Worm (Caenorhabditis elegans) whole organism, late embryonic: ENCODE data around the gene dod-22.

Experiments used
- C08G9.2 ChIP-seq: sonication (generic microtip); optimal IDR thresholded peaks from 2 replicates; lab custom pipeline; 2016; ENCODE audit warnings: mild to moderate bottlenecking, missing genetic modification characterization, moderate library complexity, missing compliant biosample characterization
- T23F11.4 ChIP-seq: fragments of 200-800 bp; sonication (Bioruptor generic); optimal IDR thresholded peaks from 2 replicates; lab custom pipeline; 2018; ENCODE audit warnings: mild to moderate bottlenecking, missing genetic modification characterization, missing compliant biosample characterization
- ceh-14 ChIP-seq: sonication (generic microtip); optimal IDR thresholded peaks from 2 replicates; lab custom pipeline; 2016; ENCODE audit warnings: missing genotype, missing genetic modification characterization, missing compliant biosample characterization
- ceh-2 ChIP-seq: sonication (generic microtip); optimal IDR thresholded peaks from 2 replicates; lab custom pipeline; 2016; ENCODE audit warnings: missing genotype, missing genetic modification characterization, missing compliant biosample characterization
- ceh-24 ChIP-seq: sonication (generic microtip); optimal IDR thresholded peaks from 2 replicates; lab custom pipeline; 2016; ENCODE audit warnings: mild to moderate bottlenecking, missing genetic modification characterization, missing compliant biosample characterization
- ceh-30 ChIP-seq: fragments of 150-350 bp; optimal IDR thresholded peaks from 2 replicates; lab custom pipeline; 2014; ENCODE audit warnings: missing biosample characterization, missing genetic modification characterization
- ceh-31 ChIP-seq: sonication (generic microtip); optimal IDR thresholded peaks from 2 replicates; lab custom pipeline; 2016; ENCODE audit warnings: missing genetic modification characterization, missing compliant biosample characterization
- ceh-48 ChIP-seq: sonication (generic microtip); optimal IDR thresholded peaks from 2 replicates; lab custom pipeline; 2016; ENCODE audit warnings: missing genetic modification characterization, inconsistent platforms, missing compliant biosample characterization
- ceh-9 ChIP-seq: sonication (generic microtip); optimal IDR thresholded peaks from 2 replicates; lab custom pipeline; 2016; ENCODE audit warnings: mild to moderate bottlenecking, missing genetic modification characterization, inconsistent platforms, missing compliant biosample characterization
- dve-1 ChIP-seq: sonication (generic microtip); optimal IDR thresholded peaks from 2 replicates; lab custom pipeline; 2017; ENCODE audit warnings: antibody characterized with exemption, mild to moderate bottlenecking, missing genetic modification characterization, missing compliant biosample characterization
- elt-2 ChIP-seq: sonication (generic microtip); optimal IDR thresholded peaks from 2 replicates; lab custom pipeline; 2016; ENCODE audit warnings: missing genetic modification reagents, missing genetic modification characterization, missing compliant biosample characterization
- ets-4 ChIP-seq: sonication (generic microtip); optimal IDR thresholded peaks from 2 replicates; lab custom pipeline; 2016; ENCODE audit warnings: missing genetic modification characterization, missing compliant biosample characterization
- fax-1 ChIP-seq: sonication (generic microtip); optimal IDR thresholded peaks from 2 replicates; lab custom pipeline; 2016; ENCODE audit warnings: missing genotype, missing genetic modification characterization, missing compliant biosample characterization
- fkh-10 ChIP-seq: fragments of 150-350 bp; optimal IDR thresholded peaks from 2 replicates; lab custom pipeline; 2014; ENCODE audit warnings: missing biosample characterization, missing genetic modification reagents, missing genetic modification characterization
- hlh-15 ChIP-seq: sonication (generic microtip); optimal IDR thresholded peaks from 2 replicates; lab custom pipeline; 2016; ENCODE audit warnings: missing genetic modification characterization, missing compliant biosample characterization
- hlh-30 ChIP-seq: sonication (generic microtip); optimal IDR thresholded peaks from 2 replicates; lab custom pipeline; 2017; ENCODE audit warnings: antibody characterized with exemption, missing genetic modification characterization, missing compliant biosample characterization; ENCODE audit not compliant: insufficient read depth
- hlh-6 ChIP-seq: sonication (generic microtip); optimal IDR thresholded peaks from 2 replicates; lab custom pipeline; 2016; ENCODE audit warnings: missing genotype, missing genetic modification characterization, missing compliant biosample characterization
- lim-6 ChIP-seq: sonication (generic microtip); optimal IDR thresholded peaks from 2 replicates; lab custom pipeline; 2016; ENCODE audit warnings: missing genetic modification characterization, missing compliant biosample characterization
- lin-11 ChIP-seq: fragments of 200-800 bp; sonication (Bioruptor generic); optimal IDR thresholded peaks from 2 replicates; lab custom pipeline; 2018; ENCODE audit warnings: mild to moderate bottlenecking, missing genetic modification characterization, missing compliant biosample characterization
- nfya-1 ChIP-seq: sonication (generic microtip); optimal IDR thresholded peaks from 2 replicates; lab custom pipeline; 2017; ENCODE audit warnings: missing genetic modification characterization, mild to moderate bottlenecking, missing compliant biosample characterization, antibody characterized with exemption, moderate library complexity
- npax-4 ChIP-seq: sonication (generic microtip); optimal IDR thresholded peaks from 2 replicates; lab custom pipeline; 2016; ENCODE audit warnings: missing genetic modification characterization, missing compliant biosample characterization
- odd-2 ChIP-seq: sonication (generic microtip); optimal IDR thresholded peaks from 2 replicates; lab custom pipeline; 2017; ENCODE audit warnings: antibody characterized with exemption, mild to moderate bottlenecking, missing genetic modification characterization, missing compliant biosample characterization
- pha-2 ChIP-seq: sonication (generic microtip); optimal IDR thresholded peaks from 2 replicates; lab custom pipeline; 2017; ENCODE audit warnings: mild to moderate bottlenecking, missing genetic modification characterization, missing compliant biosample characterization
- pha-4 ChIP-seq: fragments of 150-350 bp; optimal IDR thresholded peaks from 2 replicates; lab custom pipeline; 2018; ENCODE audit warnings: missing biosample characterization, missing genetic modification reagents, missing genetic modification characterization
- pqm-1 ChIP-seq: sonication (generic microtip); optimal IDR thresholded peaks from 2 replicates; lab custom pipeline; 2016; ENCODE audit warnings: missing genetic modification characterization, missing compliant biosample characterization
- ref-2 ChIP-seq: sonication (generic microtip); optimal IDR thresholded peaks from 2 replicates; lab custom pipeline; 2016; ENCODE audit warnings: missing genetic modification characterization, missing compliant biosample characterization
- rnt-1 ChIP-seq: sonication (generic microtip); optimal IDR thresholded peaks from 2 replicates; lab custom pipeline; 2016; ENCODE audit warnings: missing genetic modification characterization, missing compliant biosample characterization
- sdc-2 ChIP-seq: sonication (generic microtip); optimal IDR thresholded peaks from 2 replicates; lab custom pipeline; 2016; ENCODE audit warnings: missing genotype, missing genetic modification characterization, missing compliant biosample characterization
- sox-4 ChIP-seq: sonication (generic microtip); optimal IDR thresholded peaks from 2 replicates; lab custom pipeline; 2017; ENCODE audit warnings: mild to moderate bottlenecking, missing genetic modification characterization, inconsistent platforms, missing compliant biosample characterization
- syd-9 ChIP-seq: sonication (generic microtip); optimal IDR thresholded peaks from 2 replicates; lab custom pipeline; 2016; ENCODE audit warnings: mild to moderate bottlenecking, missing genetic modification characterization, moderate library complexity, missing compliant biosample characterization
- unc-3 ChIP-seq, 2 experiments: fragments of 200-800 bp in 1 of 2; sonication (Bioruptor generic) in 1 of 2; sonication (generic microtip) in 1 of 2; conservative IDR thresholded peaks in 1 of 2; optimal IDR thresholded peaks in 1 of 2; 2 replicates each; pipeline versions ENCODE4 v1.3.6 to Lab custom; 2016 to 2022; ENCODE audit warnings: missing compliant biosample characterization in 2 of 2, missing genetic modification characterization in 2 of 2, missing genetic modification reagents in 1 of 2
- unc-42 ChIP-seq: sonication (generic microtip); optimal IDR thresholded peaks from 2 replicates; lab custom pipeline; 2016; ENCODE audit warnings: missing genotype, missing genetic modification characterization, missing compliant biosample characterization
- unc-55 ChIP-seq: sonication (generic microtip); optimal IDR thresholded peaks from 2 replicates; lab custom pipeline; 2017; ENCODE audit warnings: missing biosample characterization, missing genetic modification reagents, missing genetic modification characterization
- unc-86 ChIP-seq: sonication (generic microtip); optimal IDR thresholded peaks from 2 replicates; lab custom pipeline; 2016; ENCODE audit warnings: missing genetic modification characterization, missing compliant biosample characterization
- zip-5 ChIP-seq: sonication (generic microtip); optimal IDR thresholded peaks from 2 replicates; lab custom pipeline; 2016; ENCODE audit warnings: missing genetic modification characterization, missing compliant biosample characterization

Gene dod-22

ce11 chrIV:12965074-12965473 is at the start of gene dod-22:
dod-22 (plus strand) TSS chrIV:12965374.
- no peak for TF ChIP-seq zip-5
- TF ChIP-seq pha-2 (tag; lab: Kevin White, UChicago): no peak
- no peak for TF ChIP-seq unc-55
- TF ChIP-seq nfya-1 (tag; lab: Kevin White, UChicago): no peak
- TF ChIP-seq ets-4: no peak
- no peak for TF ChIP-seq hlh-15 (tag; lab: Kevin White, UChicago)
- TF ChIP-seq sdc-2 (tag; lab: Kevin White, UChicago): no peak
- no peak for TF ChIP-seq hlh-6 (tag; lab: Kevin White, UChicago)
- no peak for TF ChIP-seq unc-3 (GFP tag; conservative IDR thresholded peaks at IDR 0.05; lab: Robert Waterston, UW)
- no peak for TF ChIP-seq unc-3 (tag; optimal IDR thresholded peaks at IDR 0.05; lab: Kevin White, UChicago)

- TF ChIP-seq pha-4 (tag; lab: Kevin White, UChicago) (no peak), C08G9.2 (tag; lab: Kevin White, UChicago) (no peak), ceh-2 (tag; lab: Kevin White, UChicago) (no peak), sox-4 (tag; lab: Kevin White, UChicago) (no peak), odd-2 (tag; lab: Kevin White, UChicago) (no peak)
- TF ChIP-seq, all 69 proteins: peak for 0
Observed at ce11 chrIV:12915479-12915878, 49.7 kb upstream of the dod-22 start, which contains the start of gene srz-15. srz-15 (plus strand) TSS chrIV:12915779.

DNA sequence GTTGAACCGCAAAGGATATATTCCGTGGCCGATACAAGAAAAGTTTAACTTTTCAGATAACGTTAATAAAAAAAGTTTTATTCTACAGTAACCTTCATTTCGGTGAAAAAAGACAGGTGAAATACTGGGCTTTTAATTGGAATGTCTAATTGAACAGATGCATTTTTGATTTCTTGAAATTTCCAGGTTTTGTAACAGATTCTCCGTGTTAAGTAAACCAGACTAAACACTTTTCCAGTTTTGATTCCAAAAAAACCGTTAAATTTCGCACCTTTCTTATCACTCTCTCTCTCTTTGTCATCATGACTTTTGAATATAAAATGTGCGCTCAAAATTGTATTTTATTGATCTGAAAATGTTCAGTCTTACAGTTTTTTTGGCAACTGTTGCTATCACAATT is 46.9 kb upstream of the dod-22 start, which contains the start of gene C32H11.3:
Gene C32H11.3 (plus strand): TSS at position 301 of the 400 bp plus-strand sequence.
- no peak for TF ChIP-seq zip-5
- no peak for TF ChIP-seq ceh-24
- no peak for TF ChIP-seq lin-11 (tag; lab: Kevin White, UChicago)
- no peak for TF ChIP-seq unc-3 (GFP tag; conservative IDR thresholded peaks at IDR 0.05; lab: Robert Waterston, UW)
- TF ChIP-seq unc-3 (tag; optimal IDR thresholded peaks at IDR 0.05; lab: Kevin White, UChicago): no peak
- TF ChIP-seq fkh-10 (GFP tag; lab: Kevin White, UChicago): no peak
- no peak for TF ChIP-seq ceh-31 (tag; lab: Kevin White, UChicago)
- TF ChIP-seq hlh-6 (tag; lab: Kevin White, UChicago): no peak
- TF ChIP-seq hlh-30: no peak
- no peak for TF ChIP-seq lim-6 (tag; lab: Kevin White, UChicago)
- TF ChIP-seq dve-1 (tag; lab: Kevin White, UChicago): no peak
- TF ChIP-seq unc-42 (tag; lab: Kevin White, UChicago): no peak
- no peak for TF ChIP-seq elt-2 (tag; lab: Kevin White, UChicago)
- no peak for TF ChIP-seq ceh-2 (tag; lab: Kevin White, UChicago)

ce11 chrIV:12920553-12920952 is 44.6 kb upstream of the dod-22 start:
- TF ChIP-seq ceh-9 (no peak), ref-2 (tag; lab: Kevin White, UChicago) (no peak), pha-4 (tag; lab: Kevin White, UChicago) (no peak), ceh-14 (tag; lab: Kevin White, UChicago) (no peak), pqm-1 (tag; lab: Kevin White, UChicago) (no peak), npax-4 (tag; lab: Kevin White, UChicago) (no peak), ceh-48 (tag; lab: Kevin White, UChicago) (no peak), fax-1 (no peak), syd-9 (tag; lab: Kevin White, UChicago) (no peak), zip-5 (no peak), hlh-30 (no peak), unc-86 (tag; lab: Kevin White, UChicago) (no peak), rnt-1 (no peak)

- TF ChIP-seq ceh-30 (tag; lab: Kevin White, UChicago): no peak
- TF ChIP-seq T23F11.4 (GFP tag; lab: Kevin White, UChicago): no peak
Observed at ce11 chrIV:12921027-12921426, 44.1 kb upstream of the dod-22 start, which contains the start of gene C32H11.4. C32H11.4 (plus strand) TSS chrIV:12921264.
